Worm (Caenorhabditis elegans): ENCODE data around the gene F28B1.9.
A peak's percentile ranks its signal among the peaks of the same experiment; 100 is the strongest.

Gene F28B1.9

DNA sequence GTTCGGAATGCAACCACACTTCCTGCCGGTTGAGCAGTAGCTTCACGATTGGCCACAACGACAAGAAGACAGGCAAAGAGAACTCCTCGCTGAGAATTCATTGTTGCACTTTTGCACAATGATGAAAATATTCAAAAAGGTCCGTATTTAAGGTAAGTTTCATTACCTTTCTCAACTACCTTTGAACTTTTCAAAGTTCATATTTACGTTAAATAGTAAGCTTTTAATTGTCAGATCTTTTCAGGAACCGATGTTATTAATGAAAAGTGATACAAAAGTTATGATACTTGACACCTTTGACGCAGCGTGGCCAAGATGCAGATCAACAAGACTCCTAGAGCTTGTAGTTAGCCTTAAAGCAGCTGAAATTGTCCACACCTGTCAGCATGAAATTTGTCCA lies 40.3 kb upstream of the F28B1.9 start, which contains the start of gene F49H6.12:
TSS of gene F49H6.12 (minus strand) at position 101 of the 400 bp plus-strand sequence.
- no peak for TF ChIP-seq blmp-1 (tag; optimal IDR thresholded peaks at IDR 0.05)
- TF ChIP-seq skn-1 (tag; optimal IDR thresholded peaks at IDR 0.05): no peak
- no peak for TF ChIP-seq sptf-1 (tag; optimal IDR thresholded peaks at IDR 0.05)
- TF ChIP-seq fkh-4 (tag; optimal IDR thresholded peaks at IDR 0.05; ENCODE audit: borderline replicate concordance): no peak
- TF ChIP-seq zag-1 (tag; optimal IDR thresholded peaks at IDR 0.05): no peak
- TF ChIP-seq lsy-2 (tag; optimal IDR thresholded peaks at IDR 0.05): no peak
- TF ChIP-seq dpl-1 (GFP tag; optimal IDR thresholded peaks at IDR 0.05): no peak
- TF ChIP-seq elt-2 (tag; optimal IDR thresholded peaks at IDR 0.05): no peak
- TF ChIP-seq nhr-85 (tag): no peak

DNA sequence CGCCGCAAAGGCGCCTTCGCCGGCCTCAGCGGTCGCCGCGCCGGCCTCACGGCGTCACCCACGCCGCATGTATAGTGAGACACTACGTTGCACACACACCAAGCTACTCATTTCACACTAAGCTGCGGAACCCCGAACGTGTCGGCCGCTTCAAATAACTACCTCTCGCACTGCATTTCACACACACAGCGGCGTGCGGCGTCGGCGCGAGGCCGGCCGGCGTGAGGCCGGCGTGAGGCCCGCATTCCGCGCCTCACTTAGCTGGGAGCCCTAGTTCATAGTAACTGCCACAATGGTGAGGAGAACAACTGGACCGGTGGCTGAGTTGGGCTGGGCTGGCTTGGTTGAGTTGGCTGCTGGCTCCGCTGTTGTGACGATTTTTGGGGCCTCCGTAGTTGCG lies 39.6 kb upstream of the F28B1.9 start:
- TF ChIP-seq nhr-85 (tag): peak; percentile 24

DNA sequence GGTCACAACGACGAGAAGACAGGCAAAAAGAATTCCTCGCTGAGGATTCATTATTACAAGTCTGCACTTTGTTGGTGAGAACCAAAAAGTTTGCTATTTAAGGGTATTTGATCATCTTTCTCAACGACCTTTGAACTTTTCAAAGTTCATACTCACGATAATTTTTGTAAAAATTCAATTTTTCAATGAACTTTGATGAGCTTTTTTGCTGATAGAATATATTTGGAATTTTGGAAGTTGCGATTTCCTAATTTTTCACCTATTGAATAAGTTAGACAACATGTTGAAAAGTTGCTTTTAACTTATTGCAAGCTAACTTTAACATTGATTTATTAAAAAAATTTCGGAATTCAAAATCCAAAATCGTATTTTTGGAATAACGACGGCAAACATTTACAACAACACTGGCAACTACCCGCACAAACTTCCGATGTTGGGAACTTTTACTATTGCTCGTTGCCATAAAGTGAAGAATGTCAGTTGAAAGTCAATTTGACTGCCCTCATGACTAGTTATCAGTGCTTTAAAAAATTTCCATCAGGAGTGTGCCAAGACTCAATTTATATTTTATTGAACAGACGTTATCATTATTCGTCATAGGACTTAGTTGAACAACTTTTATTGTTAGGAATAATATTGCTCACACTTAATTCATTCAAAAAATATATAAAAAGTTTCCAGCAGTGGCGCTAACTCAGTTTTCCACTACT lies 38.9 kb upstream of the F28B1.9 start, which contains the start of the genes F49H6.8 and F49H6.5:
TSS of gene F49H6.8 (minus strand) at position 51 of the 710 bp plus-strand sequence.
TSS of gene F49H6.5 (plus strand) at position 629 of the 710 bp plus-strand sequence.
- TF ChIP-seq elt-2 (tag; optimal IDR thresholded peaks at IDR 0.05): peak; percentile 51
- TF ChIP-seq tlp-1 (tag; optimal IDR thresholded peaks at IDR 0.05): peak; percentile 42
- peak in 1 of 2 experiments; percentile 20 for TF ChIP-seq lin-35 (GFP tag; optimal IDR thresholded peaks at IDR 0.05)
- TF ChIP-seq nhr-71 (tag; optimal IDR thresholded peaks at IDR 0.05): no peak

DNA sequence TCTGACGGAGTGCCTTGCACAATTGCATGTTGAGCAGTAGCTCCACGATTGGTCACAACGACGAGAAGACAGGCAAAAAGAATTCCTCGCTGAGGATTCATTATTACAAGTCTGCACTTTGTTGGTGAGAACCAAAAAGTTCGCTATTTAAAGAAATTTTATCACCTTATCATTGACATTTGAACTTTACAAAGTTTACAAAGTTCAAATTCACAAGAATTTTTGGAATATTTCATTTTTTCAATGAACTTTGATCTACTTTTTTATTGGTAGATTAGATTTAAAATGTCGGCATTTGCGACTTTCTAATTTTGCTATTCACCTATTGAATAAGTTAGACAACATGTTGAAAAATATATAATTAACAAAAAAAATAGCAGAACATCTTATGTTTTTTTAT lies 35.4 kb upstream of the F28B1.9 start, which contains the start of gene F49H6.15:
TSS of gene F49H6.15 (minus strand) at position 101 of the 400 bp plus-strand sequence.
- TF ChIP-seq efl-3 (GFP tag; optimal IDR thresholded peaks at IDR 0.05): no peak
- TF ChIP-seq nhr-76 (tag; optimal IDR thresholded peaks at IDR 0.05): no peak
- no peak for TF ChIP-seq dsc-1 (tag; optimal IDR thresholded peaks at IDR 0.05)
- TF ChIP-seq mab-9 (GFP tag; IDR thresholded peaks at IDR 0.05): no peak
- TF ChIP-seq blmp-1 (tag; optimal IDR thresholded peaks at IDR 0.05): no peak
- TF ChIP-seq elt-2 (tag; optimal IDR thresholded peaks at IDR 0.05): no peak

DNA sequence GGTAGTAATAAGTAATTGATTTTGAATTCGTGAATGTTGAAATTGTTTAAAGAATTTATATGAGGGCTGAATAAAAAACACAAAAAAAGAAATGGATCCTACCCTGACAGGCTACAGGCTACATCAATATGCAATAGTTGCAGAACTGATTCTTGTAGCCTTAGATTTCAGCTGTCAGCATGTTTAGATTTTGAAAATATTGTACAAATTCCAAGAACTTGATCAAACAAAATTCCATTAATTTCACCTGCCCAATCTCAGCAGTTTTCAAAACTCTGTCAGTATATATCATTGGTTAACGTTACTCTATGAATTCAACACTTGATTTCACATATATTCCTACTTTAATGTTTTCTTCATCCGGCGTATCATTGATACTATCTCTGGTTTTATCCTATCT lies 31.3 kb upstream of the F28B1.9 start:
- TF ChIP-seq fkh-8 (tag; optimal IDR thresholded peaks at IDR 0.05) (peak; percentile 3), sup-37 (GFP tag; optimal IDR thresholded peaks at IDR 0.05) (no peak), hlh-4 (tag; optimal IDR thresholded peaks at IDR 0.05) (peak; percentile 98)

DNA sequence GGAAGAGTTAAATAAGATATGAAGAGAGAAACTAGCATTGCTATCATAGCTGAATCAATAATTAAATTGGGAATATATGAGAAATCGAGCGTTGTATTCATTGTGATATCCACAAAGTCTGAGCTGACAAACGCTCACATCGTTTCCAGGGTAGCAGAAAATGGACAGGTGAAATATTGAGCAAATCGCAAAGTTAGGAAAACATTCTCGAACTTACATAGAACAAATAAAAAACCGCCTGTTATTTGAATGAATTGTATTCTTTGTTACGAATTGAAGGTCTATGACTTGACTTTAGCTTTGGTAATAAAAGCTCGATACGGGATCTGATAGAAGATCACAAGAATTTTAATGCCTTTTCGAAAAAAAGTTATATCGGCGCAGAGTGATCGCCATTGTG lies 25.8 kb upstream of the F28B1.9 start, which contains the start of gene srz-94:
TSS of gene srz-94 (minus strand) at position 101 of the 400 bp plus-strand sequence.
- TF ChIP-seq fos-1 (tag; optimal IDR thresholded peaks at IDR 0.05): no peak
- TF ChIP-seq ztf-11 (tag; optimal IDR thresholded peaks at IDR 0.05): no peak
- TF ChIP-seq nhr-237 (tag; optimal IDR thresholded peaks at IDR 0.05): no peak
- no peak for TF ChIP-seq ceh-8 (GFP tag; optimal IDR thresholded peaks at IDR 0.05)
- TF ChIP-seq unc-86 (tag; optimal IDR thresholded peaks at IDR 0.05): no peak
- TF ChIP-seq nhr-19 (GFP tag; conservative IDR thresholded peaks at IDR 0.05): no peak
- no peak for TF ChIP-seq zag-1 (tag; optimal IDR thresholded peaks at IDR 0.05)
- no peak for TF ChIP-seq unc-62 (GFP tag; optimal IDR thresholded peaks at IDR 0.05)
- TF ChIP-seq unc-130 (tag; optimal IDR thresholded peaks at IDR 0.05): no peak
- no peak for TF ChIP-seq lin-14 (GFP tag; optimal IDR thresholded peaks at IDR 0.05)
- TF ChIP-seq vab-15 (tag; optimal IDR thresholded peaks at IDR 0.05): no peak
- no peak for TF ChIP-seq ztf-4 (tag; optimal IDR thresholded peaks at IDR 0.05)
- TF ChIP-seq aha-1 (tag; optimal IDR thresholded peaks at IDR 0.05): no peak
- no peak for TF ChIP-seq pag-3 (tag; optimal IDR thresholded peaks at IDR 0.05; ENCODE audit: borderline replicate concordance, insufficient read depth)
- TF ChIP-seq unc-30 (tag; optimal IDR thresholded peaks at IDR 0.05): no peak
